Worm (Caenorhabditis elegans) whole organism, mixed stage, embryonic: Measurements from ENCODE around the gene W04H10.5.

Source experiments
- bed-3 ChIP-seq: fragments of 200-800 bp; sonication (Bioruptor generic); optimal IDR thresholded peaks from 3 replicates; lab custom pipeline; 2018; ENCODE audit warnings: mild to moderate bottlenecking, missing genetic modification characterization, moderate library complexity, missing compliant biosample characterization
- blmp-1 ChIP-seq: fragments of 150-350 bp; optimal IDR thresholded peaks from 2 replicates; lab custom pipeline; 2014; ENCODE audit warnings: missing biosample characterization, missing genetic modification characterization
- ceh-83 ChIP-seq: fragments of 200-800 bp; sonication (Bioruptor generic); optimal IDR thresholded peaks from 2 replicates; lab custom pipeline; 2018; ENCODE audit warnings: mild to moderate bottlenecking, missing genetic modification characterization, missing compliant biosample characterization
- elt-1 ChIP-seq: sonication (generic microtip); optimal IDR thresholded peaks from 2 replicates; lab custom pipeline; 2017; ENCODE audit warnings: missing genetic modification characterization, mild to moderate bottlenecking, missing compliant biosample characterization, antibody characterized with exemption, moderate library complexity, borderline replicate concordance; ENCODE audit not compliant: insufficient read depth
- elt-3 ChIP-seq: fragments of 150-350 bp; optimal IDR thresholded peaks from 2 replicates; lab custom pipeline; 2014; ENCODE audit warnings: missing biosample characterization, missing genetic modification characterization
- lsy-2 ChIP-seq: fragments of 150-350 bp; optimal IDR thresholded peaks from 2 replicates; lab custom pipeline; 2014; ENCODE audit warnings: missing biosample characterization, missing genetic modification characterization
- nhr-12 ChIP-seq: fragments of 150-350 bp; optimal IDR thresholded peaks from 2 replicates; lab custom pipeline; 2014; ENCODE audit warnings: missing biosample characterization, missing genetic modification characterization
- nhr-28 ChIP-seq: fragments of 150-350 bp; optimal IDR thresholded peaks from 2 replicates; lab custom pipeline; 2014; ENCODE audit warnings: missing biosample characterization, missing genetic modification characterization
- sptf-1 ChIP-seq: sonication (generic microtip); optimal IDR thresholded peaks from 2 replicates; lab custom pipeline; 2017; ENCODE audit warnings: mild to moderate bottlenecking, missing genetic modification characterization, moderate library complexity, missing compliant biosample characterization
- ztf-11 ChIP-seq: fragments of 150-350 bp; optimal IDR thresholded peaks from 2 replicates; lab custom pipeline; 2014; ENCODE audit warnings: missing biosample characterization, missing genetic modification characterization

ce11 chrII:568776-569175 is 37.4 kb upstream of the W04H10.5 start, which contains the start of gene W08F4.5:
- TF ChIP-seq elt-3 (tag; lab: Kevin White, UChicago) (no peak), nhr-12 (tag; lab: Kevin White, UChicago) (no peak), ztf-11 (tag; lab: Kevin White, UChicago) (no peak), ceh-83 (GFP tag; lab: Kevin White, UChicago) (no peak), nhr-28 (tag; lab: Kevin White, UChicago) (no peak), sptf-1 (tag; lab: Kevin White, UChicago) (no peak), elt-1 (no peak), blmp-1 (tag; lab: Kevin White, UChicago) (no peak), lsy-2 (tag; lab: Kevin White, UChicago) (no peak), bed-3 (no peak)
